Fruit fly (Drosophila melanogaster): ENCODE measurements around the gene Taf10b.

The Taf10b gene

dm6 chr2L:2750337-2751084 lies 17.1 kb downstream of the Taf10b start (continued):
- TF ChIP-seq CG15696 (tag; optimal IDR thresholded peaks at IDR 0.05) (peak; percentile 51), Adf1 (GFP tag; IDR thresholded peaks at IDR 0.05) (no peak), Blimp-1 (GFP tag; optimal IDR thresholded peaks at IDR 0.05) (peak; percentile 72), CG14965 (GFP tag; optimal IDR thresholded peaks at IDR 0.05; ENCODE audit: borderline replicate concordance) (peak; percentile 61), CG10209 (GFP tag; optimal IDR thresholded peaks at IDR 0.05) (peak; percentile 81), bsh (GFP tag; optimal IDR thresholded peaks at IDR 0.05) (peak; percentile 73 to 79), CG4617 (GFP tag; optimal IDR thresholded peaks at IDR 0.05; ENCODE audit: borderline replicate concordance) (peak; percentile 8), pita (GFP tag; optimal IDR thresholded peaks at IDR 0.05) (no peak), trem (tag; optimal IDR thresholded peaks at IDR 0.05) (peak; percentile 40), dati (GFP tag; IDR thresholded peaks at IDR 0.05) (no peak), CG9609 (GFP tag; optimal IDR thresholded peaks at IDR 0.05) (peak; percentile 72), phol (tag; optimal IDR thresholded peaks at IDR 0.05) (peak; percentile 83), CG8290 (GFP tag; optimal IDR thresholded peaks at IDR 0.05) (peak; percentile 32), CG8290 (tag; optimal IDR thresholded peaks at IDR 0.05) (peak in 1 of 2 experiments; percentile 94), CG9437 (GFP tag; optimal IDR thresholded peaks at IDR 0.05) (peak; percentile 57), CG1233 (GFP tag; optimal IDR thresholded peaks at IDR 0.05) (peak; percentile 81), Gsc (GFP tag; IDR thresholded peaks at IDR 0.05) (no peak), CG1603 (tag; optimal IDR thresholded peaks at IDR 0.05) (peak; percentile 75), Elba2 (GFP tag; optimal IDR thresholded peaks at IDR 0.05) (no peak), CG10565 (GFP tag; optimal IDR thresholded peaks at IDR 0.05) (no peak), Sry-β (GFP tag; optimal IDR thresholded peaks at IDR 0.05) (no peak), bcd (GFP tag; optimal IDR thresholded peaks at IDR 0.05) (peak; percentile 85), al (GFP tag; IDR thresholded peaks at IDR 0.05) (no peak), Mad (GFP tag; optimal IDR thresholded peaks at IDR 0.05) (no peak), CG2678 (tag; optimal IDR thresholded peaks at IDR 0.05) (peak; percentile 91), ab (GFP tag; optimal IDR thresholded peaks at IDR 0.05) (peak; percentile 32), Neu2 (GFP tag; optimal IDR thresholded peaks at IDR 0.05; ENCODE audit: borderline replicate concordance) (peak; percentile 0), CG11560 (tag; IDR thresholded peaks at IDR 0.05) (no peak), Bteb2 (GFP tag; optimal IDR thresholded peaks at IDR 0.05) (peak; percentile 73), CG10979 (tag; optimal IDR thresholded peaks at IDR 0.05) (peak; percentile 81), CG10431 (GFP tag; optimal IDR thresholded peaks at IDR 0.05) (no peak), CG17568 (GFP tag; optimal IDR thresholded peaks at IDR 0.05) (peak; percentile 80), CG9215 (GFP tag; IDR thresholded peaks at IDR 0.05) (no peak), Hmr (GFP tag; optimal IDR thresholded peaks at IDR 0.05) (peak; percentile 80), prd (optimal IDR thresholded peaks at IDR 0.05) (no peak), prd (GFP tag; IDR thresholded peaks at IDR 0.05) (no peak), CG9876 (GFP tag; optimal IDR thresholded peaks at IDR 0.05) (peak; percentile 72), CG15479 (GFP tag; optimal IDR thresholded peaks at IDR 0.05) (peak; percentile 92), CG3726 (GFP tag; IDR thresholded peaks at IDR 0.05) (no peak), br (optimal IDR thresholded peaks at IDR 0.05) (no peak), CG17385 (GFP tag; optimal IDR thresholded peaks at IDR 0.05) (peak; percentile 69), CG7786 (GFP tag; optimal IDR thresholded peaks at IDR 0.05) (peak; percentile 76), row (GFP tag; IDR thresholded peaks at IDR 0.05) (no peak), CG17361 (GFP tag; IDR thresholded peaks at IDR 0.05) (no peak), E2f1 (GFP tag; IDR thresholded peaks at IDR 0.05) (no peak), insv (GFP tag; optimal IDR thresholded peaks at IDR 0.05) (peak in 1 of 2 experiments; percentile 29), CG10147 (GFP tag; optimal IDR thresholded peaks at IDR 0.05) (peak; percentile 80), Dbx (GFP tag; IDR thresholded peaks at IDR 0.05) (no peak), CG2712 (tag; optimal IDR thresholded peaks at IDR 0.05) (peak; percentile 87), wor (GFP tag; IDR thresholded peaks at IDR 0.05) (no peak)

Data from whole organism, embryonic.